Fruit fly (Drosophila melanogaster): Measurements from ENCODE around the gene Aduk.

The Aduk gene

dm6 chr3R:9378644-9379411 lies 44.3 kb upstream of the Aduk start (continued):
- TF ChIP-seq CG14965 (GFP tag; optimal IDR thresholded peaks at IDR 0.05; ENCODE audit: borderline replicate concordance), result no peak
- no peak for TF ChIP-seq bbx (GFP tag; IDR thresholded peaks at IDR 0.05; ENCODE audit: partially characterized antibody)
- TF ChIP-seq CG18764 (GFP tag; optimal IDR thresholded peaks at IDR 0.05), result peak; percentile 25
- 0 out of 3 replicates have a peak, but pooled peaks have one; percentile 24 for TF ChIP-seq vnd (GFP tag; IDR thresholded peaks at IDR 0.05; ENCODE audit: partially characterized antibody)
- TF ChIP-seq grau (tag; optimal IDR thresholded peaks at IDR 0.05), result peak; percentile 59
- no peak for TF ChIP-seq pan (optimal IDR thresholded peaks at IDR 0.05)
- TF ChIP-seq pan (GFP tag; optimal IDR thresholded peaks at IDR 0.05 in 1 of 2, IDR thresholded peaks at IDR 0.05 in 1 of 2), result peak in 1 of 2 experiments; percentile 20
- TF ChIP-seq CG31224 (GFP tag; IDR thresholded peaks at IDR 0.05), result no peak
- TF ChIP-seq Dfd (GFP tag; optimal IDR thresholded peaks at IDR 0.05), result no peak
- TF ChIP-seq exex (tag; optimal IDR thresholded peaks at IDR 0.05), result no peak
- TF ChIP-seq GATAe (GFP tag; conservative IDR thresholded peaks at IDR 0.05), result no peak
- no peak for TF ChIP-seq CG6765 (GFP tag; optimal IDR thresholded peaks at IDR 0.05)
- TF ChIP-seq CG7987 (GFP tag; optimal IDR thresholded peaks at IDR 0.05), result no peak
- TF ChIP-seq sr (GFP tag; IDR thresholded peaks at IDR 0.05), result no peak
- TF ChIP-seq mirr (GFP tag; optimal IDR thresholded peaks at IDR 0.05), result no peak
- TF ChIP-seq CG12942 (GFP tag; optimal IDR thresholded peaks at IDR 0.05), result no peak
- no peak for TF ChIP-seq ssp (GFP tag; IDR thresholded peaks at IDR 0.05)
- TF ChIP-seq B-H2 (GFP tag; optimal IDR thresholded peaks at IDR 0.05), result no peak
- no peak for TF ChIP-seq Dp (GFP tag; optimal IDR thresholded peaks at IDR 0.05)
- TF ChIP-seq Atf3 (GFP tag; optimal IDR thresholded peaks at IDR 0.05), result no peak
- no peak for TF ChIP-seq CG9817 (tag; optimal IDR thresholded peaks at IDR 0.05)
- no peak for TF ChIP-seq CG12236 (GFP tag; optimal IDR thresholded peaks at IDR 0.05)
- TF ChIP-seq Aef1 (GFP tag; IDR thresholded peaks at IDR 0.05), result no peak
- TF ChIP-seq Camta (GFP tag; optimal IDR thresholded peaks at IDR 0.05), result peak; percentile 47
- TF ChIP-seq az2 (GFP tag; optimal IDR thresholded peaks at IDR 0.05), result peak; percentile 57
- TF ChIP-seq CG12071 (GFP tag; optimal IDR thresholded peaks at IDR 0.05), result no peak
- no peak for TF ChIP-seq HmgD (GFP tag; optimal IDR thresholded peaks at IDR 0.05)
- no peak for TF ChIP-seq tna (GFP tag; IDR thresholded peaks at IDR 0.05; ENCODE audit: partially characterized antibody)
- TF ChIP-seq lab (GFP tag; optimal IDR thresholded peaks at IDR 0.05), result peak; percentile 27
- TF ChIP-seq CG30431 (GFP tag; optimal IDR thresholded peaks at IDR 0.05), result peak; percentile 44
- peak; percentile 30 for TF ChIP-seq CG10431 (GFP tag; optimal IDR thresholded peaks at IDR 0.05)
- no peak for TF ChIP-seq zen2 (GFP tag; IDR thresholded peaks at IDR 0.05; ENCODE audit: partially characterized antibody)
- no peak for TF ChIP-seq hbn (GFP tag; IDR thresholded peaks at IDR 0.05; ENCODE audit: partially characterized antibody)
- peak; percentile 70 for TF ChIP-seq Sox100B (GFP tag; optimal IDR thresholded peaks at IDR 0.05)
- TF ChIP-seq CG4328 (GFP tag; optimal IDR thresholded peaks at IDR 0.05), result peak; percentile 35
- peak; percentile 4 for TF ChIP-seq scrt (GFP tag; optimal IDR thresholded peaks at IDR 0.05)
- no peak for TF ChIP-seq CG1832 (GFP tag; optimal IDR thresholded peaks at IDR 0.05)
- peak; percentile 24 for TF ChIP-seq Max (GFP tag; optimal IDR thresholded peaks at IDR 0.05)
- TF ChIP-seq CG8388 (GFP tag; optimal IDR thresholded peaks at IDR 0.05), result peak; percentile 61
- peak; percentile 68 for TF ChIP-seq sqz (GFP tag; optimal IDR thresholded peaks at IDR 0.05)
- peak; percentile 11 for TF ChIP-seq CG10654 (GFP tag; optimal IDR thresholded peaks at IDR 0.05)
- peak; percentile 40 for TF ChIP-seq CG2116 (GFP tag; optimal IDR thresholded peaks at IDR 0.05)
- TF ChIP-seq sna (GFP tag; IDR thresholded peaks at IDR 0.05; ENCODE audit: partially characterized antibody), result no peak
- TF ChIP-seq amos (GFP tag; IDR thresholded peaks at IDR 0.05; ENCODE audit: partially characterized antibody), result no peak
- TF ChIP-seq Kr (GFP tag; optimal IDR thresholded peaks at IDR 0.05), result peak; percentile 87
- peak; percentile 37 for TF ChIP-seq CG13123 (GFP tag; optimal IDR thresholded peaks at IDR 0.05)
- no peak for TF ChIP-seq chinmo (GFP tag; IDR thresholded peaks at IDR 0.05; ENCODE audit: partially characterized antibody)
- TF ChIP-seq CG32767 (GFP tag; IDR thresholded peaks at IDR 0.05), result no peak
- TF ChIP-seq CG11504 (tag; optimal IDR thresholded peaks at IDR 0.05), result peak; percentile 57

All from whole organism, embryonic.